Fruit fly (Drosophila melanogaster) ovary, adult (tissue): Measurements from ENCODE around the gene sgg.

Experiments
- CG17801 ChIP-seq: fragments of 200-800 bp; optimal IDR thresholded peaks from 2 replicates; lab custom pipeline; 2019; ENCODE audit warnings: missing biosample characterization, mild to moderate bottlenecking, missing genetic modification characterization, moderate library complexity; ENCODE audit not compliant: partially characterized antibody

sgg gene

DNA sequence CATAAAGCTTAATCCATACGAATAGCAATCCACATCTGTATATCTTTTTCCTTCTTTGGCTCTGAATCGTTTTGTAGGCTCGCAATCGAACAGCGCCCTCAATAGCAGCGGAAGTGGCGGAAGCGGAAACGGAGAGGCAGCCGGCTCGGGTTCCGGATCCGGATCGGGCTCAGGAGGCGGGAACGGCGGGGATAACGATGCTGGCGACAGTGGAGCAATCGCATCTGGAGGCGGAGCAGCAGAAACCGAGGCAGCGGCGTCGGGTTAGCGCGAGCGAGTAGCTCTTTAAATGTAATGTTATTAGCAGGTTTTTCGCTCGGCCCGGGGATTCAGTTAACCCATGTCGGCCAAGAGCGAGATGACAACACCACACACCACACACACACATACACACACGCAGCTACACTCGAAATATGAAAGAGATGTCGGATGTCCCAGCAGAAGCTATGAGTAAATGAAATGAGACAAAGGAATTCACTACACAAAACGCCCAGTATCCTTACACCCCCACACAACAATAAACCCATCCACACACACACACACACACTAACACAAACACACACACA is 43.4 kb downstream of the sgg start:
- TF ChIP-seq CG17801 (GFP tag; lab: Kevin White, UChicago) = no peak

DNA sequence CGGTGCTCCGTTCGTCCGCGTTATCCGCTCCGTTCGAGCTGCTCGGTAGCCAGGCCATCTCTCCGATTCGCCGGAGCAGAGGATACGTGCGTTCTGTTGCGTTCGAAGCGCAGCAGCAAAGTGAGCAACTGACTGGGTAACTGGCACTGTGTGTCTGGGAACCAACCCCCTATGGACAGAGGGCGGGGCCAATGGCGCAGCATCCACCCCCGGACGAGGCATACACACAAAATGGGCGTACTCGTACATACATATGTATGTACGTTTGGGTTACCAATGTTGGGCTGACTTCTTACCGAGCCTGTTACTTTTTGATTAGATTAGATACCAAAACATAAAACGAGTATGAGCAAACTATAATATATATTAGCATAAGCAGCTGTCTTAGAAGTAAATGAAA is 47.8 kb downstream of the sgg start, which contains the start of gene HLH3B:
Gene HLH3B, minus strand, starts transcription at position 123 of the 400 bp plus-strand sequence.
- TF ChIP-seq CG17801 (GFP tag; lab: Kevin White, UChicago) = no peak

DNA sequence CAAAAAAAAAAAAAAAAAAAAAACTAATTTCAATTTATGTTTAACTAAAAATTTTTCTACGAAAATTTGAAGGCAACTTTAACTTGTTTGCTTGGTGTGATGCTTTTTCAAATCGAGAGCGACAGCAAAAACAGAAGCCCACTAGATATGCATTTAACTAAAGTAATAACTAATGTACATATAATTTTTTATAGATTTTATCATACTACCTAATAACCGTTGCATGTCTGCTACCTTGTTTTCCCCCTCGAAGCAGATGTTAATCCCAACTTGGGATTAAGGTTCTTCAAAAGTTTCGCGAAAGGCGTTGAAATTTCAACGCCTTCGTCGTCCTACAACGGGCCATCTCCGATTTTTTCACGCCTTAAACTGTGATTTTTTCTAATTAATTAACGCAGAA is 49.1 kb downstream of the sgg start, which contains the start of gene CG2652:
Gene CG2652, minus strand, starts transcription at position 101 of the 400 bp plus-strand sequence.
- no peak for TF ChIP-seq CG17801 (GFP tag; lab: Kevin White, UChicago)

DNA sequence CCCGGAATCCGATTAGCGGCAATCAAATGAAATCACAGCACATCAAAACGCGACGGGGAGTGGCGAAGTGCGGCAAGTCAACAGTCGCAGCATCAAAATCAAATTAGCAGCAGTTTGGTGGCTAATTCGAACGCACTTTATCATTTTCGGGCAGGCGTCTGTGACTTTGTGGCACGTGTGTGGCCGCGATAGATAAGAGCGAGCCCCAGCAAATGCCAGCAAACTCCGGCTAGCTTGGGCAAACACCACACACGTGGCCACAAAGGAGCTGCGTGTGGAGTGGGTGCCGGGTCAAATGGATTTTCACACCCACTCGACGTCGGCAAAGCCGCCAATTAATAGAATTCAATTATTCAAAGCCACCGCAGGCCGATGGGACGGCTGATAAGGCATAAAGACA is 50.2 kb downstream of the sgg start:
- TF ChIP-seq CG17801 (GFP tag; lab: Kevin White, UChicago) = no peak

DNA sequence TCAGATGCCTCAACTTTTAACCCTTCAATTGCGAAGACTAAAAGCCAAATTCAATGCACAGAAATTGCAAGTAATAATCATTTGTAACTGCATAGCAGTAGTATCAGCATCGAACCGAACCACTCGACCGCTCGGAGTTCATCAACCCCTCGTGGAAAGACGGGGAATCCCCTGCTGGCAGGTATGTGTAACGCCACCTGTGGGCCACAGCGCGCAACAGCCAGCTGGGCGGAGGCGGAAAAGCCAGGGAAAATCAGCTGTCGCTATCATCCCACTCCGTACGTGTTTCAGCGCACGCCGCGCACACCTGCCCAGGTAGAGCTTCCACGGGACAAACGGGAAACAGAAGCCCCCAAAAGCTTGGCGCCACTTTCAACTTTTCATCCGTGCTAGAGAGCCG is 50.7 kb downstream of the sgg start:
- no peak for TF ChIP-seq CG17801 (GFP tag; lab: Kevin White, UChicago)

DNA sequence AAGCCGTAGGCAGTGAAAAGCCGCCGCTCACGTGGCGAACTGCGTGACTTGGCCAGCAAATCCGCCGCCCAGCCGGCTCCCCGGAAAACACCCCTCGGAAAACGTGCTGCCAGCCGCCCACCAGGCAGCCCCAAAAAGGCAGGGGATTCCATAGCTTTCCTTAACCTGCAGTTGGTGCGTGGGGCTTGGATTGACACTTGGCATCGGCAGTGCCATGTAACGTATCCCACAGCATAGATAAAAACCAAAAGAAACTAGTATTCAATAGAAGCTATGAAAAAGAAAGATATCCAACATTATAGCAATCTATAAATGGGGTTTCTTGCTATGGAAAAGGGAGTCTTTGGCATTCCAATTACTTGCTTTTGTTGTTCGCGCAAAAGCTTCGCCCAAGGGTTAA is 51.3 kb downstream of the sgg start:
- no peak for TF ChIP-seq CG17801 (GFP tag; lab: Kevin White, UChicago)

DNA sequence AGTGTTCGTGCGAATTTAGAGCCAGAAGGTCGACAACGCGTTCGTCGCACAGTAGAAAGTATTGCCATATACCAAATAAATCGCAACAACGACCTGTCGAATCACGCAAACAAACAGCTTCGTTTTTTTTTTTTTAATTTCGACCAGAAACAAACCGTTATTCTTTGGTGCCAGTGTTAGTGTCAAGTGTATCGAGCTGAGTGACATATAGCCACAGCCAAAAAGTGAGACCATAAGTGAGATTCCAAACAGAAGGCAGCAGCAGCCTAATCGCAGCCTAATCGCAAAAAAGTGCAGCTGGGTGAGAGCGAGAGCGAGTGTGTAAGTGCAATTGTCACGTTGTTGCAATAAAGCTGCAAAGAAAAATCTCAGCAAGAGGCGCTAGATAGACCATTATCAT is 51.8 kb downstream of the sgg start, which contains the start of gene per:
Gene per, plus strand, starts transcription at position 1 of the 400 bp plus-strand sequence.
- TF ChIP-seq CG17801 (GFP tag; lab: Kevin White, UChicago) = no peak

DNA sequence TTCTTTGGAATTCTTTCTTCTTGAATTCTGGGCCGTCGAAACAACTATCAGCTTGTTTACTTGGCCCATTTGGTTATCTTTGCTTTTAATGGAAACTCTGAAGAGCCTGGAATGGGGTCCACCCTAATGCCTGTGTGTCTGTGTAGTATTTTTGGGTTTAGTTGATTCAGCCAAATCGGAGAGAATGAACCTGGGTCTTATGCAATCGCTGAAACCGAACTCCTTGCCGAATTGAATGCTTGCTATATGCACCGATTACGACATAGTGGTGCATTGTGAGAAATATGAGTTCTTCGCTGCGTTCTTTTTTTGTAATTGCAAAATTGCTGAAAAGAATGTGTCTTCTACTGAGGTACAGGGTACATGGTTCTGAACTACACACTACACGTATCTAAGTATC is 53.2 kb downstream of the sgg start:
- no peak for TF ChIP-seq CG17801 (GFP tag; lab: Kevin White, UChicago)

DNA sequence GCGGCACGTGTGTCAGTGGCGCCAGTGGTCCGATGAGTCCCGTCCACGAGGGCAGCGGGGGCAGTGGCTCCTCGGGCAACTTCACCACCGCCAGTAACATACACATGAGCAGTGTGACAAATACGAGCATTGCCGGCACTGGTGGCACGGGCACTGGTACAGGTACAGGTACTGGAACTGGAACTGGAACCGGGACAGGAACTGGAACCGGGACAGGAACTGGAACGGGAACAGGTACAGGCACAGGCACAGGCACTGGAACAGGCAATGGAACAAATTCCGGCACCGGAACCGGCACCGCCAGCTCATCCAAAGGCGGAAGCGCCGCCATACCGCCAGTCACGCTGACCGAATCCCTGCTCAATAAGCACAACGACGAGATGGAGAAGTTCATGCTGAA is 56.6 kb downstream of the sgg start:
- no peak for TF ChIP-seq CG17801 (GFP tag; lab: Kevin White, UChicago)

DNA sequence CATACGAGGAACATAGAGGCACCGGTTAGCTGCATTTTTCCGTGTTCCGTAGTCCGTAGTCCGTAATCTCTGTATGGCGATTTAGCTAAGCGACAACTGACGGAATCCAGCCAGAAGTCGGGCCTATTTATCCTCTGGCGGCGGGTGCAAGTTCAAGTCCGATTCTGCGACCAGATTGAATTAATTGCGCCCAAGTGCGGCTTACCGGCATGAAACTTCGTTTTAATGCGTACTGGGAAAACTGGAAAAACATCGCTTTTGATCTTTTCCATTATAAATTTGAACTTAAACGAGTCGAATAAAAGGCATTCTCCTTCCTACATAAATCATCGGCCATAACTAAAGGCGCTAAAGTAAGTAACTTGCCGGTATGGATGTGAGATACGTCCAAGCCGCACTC is 60.0 kb downstream of the sgg start, which contains the start of gene dyw:
Gene dyw, minus strand, starts transcription at position 101 of the 400 bp plus-strand sequence.
- TF ChIP-seq CG17801 (GFP tag; lab: Kevin White, UChicago) = no peak

DNA sequence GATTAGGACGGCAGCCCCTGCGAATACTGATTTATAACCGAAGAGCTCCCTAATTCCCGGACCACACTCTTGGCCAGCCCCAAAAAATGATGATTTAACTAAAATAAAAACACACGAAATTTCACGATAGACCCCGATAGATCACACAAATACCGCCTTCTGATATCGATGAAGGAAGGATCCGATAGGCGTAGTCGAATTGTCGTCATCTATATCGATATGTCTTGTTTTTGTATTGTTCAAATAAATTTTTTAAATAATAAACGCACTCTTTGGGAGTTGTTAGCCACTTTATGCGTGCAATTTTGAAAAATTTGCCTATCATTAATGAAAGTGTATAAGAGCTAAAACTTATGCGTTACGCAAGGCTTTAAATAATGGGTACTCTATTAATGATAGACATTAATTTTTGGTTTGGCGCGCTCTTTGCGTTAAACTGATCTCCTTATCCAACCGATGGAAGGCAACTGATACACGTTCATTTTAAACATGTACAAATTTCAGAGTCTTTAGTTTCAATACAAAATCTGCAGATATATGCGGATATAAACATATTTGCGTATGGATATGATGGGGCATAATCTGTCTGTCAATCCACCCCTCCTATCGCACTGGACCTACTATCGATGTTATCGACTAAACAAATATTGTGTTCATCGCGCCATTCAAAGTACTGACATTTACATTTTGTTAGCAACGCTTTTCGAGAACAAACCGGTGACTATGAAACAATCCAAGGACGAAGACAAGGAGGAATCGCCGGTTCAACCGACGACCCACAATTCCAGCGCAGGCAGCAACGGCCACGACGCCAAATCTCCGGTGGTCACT is 64.5 kb downstream of the sgg start, which contains the start of the genes Spg7 and Lint-O:
Gene Spg7, minus strand, starts transcription at position 148 of the 831 bp plus-strand sequence.
Gene Lint-O, plus strand, starts transcription at position 638 of the 831 bp plus-strand sequence.
- TF ChIP-seq CG17801 (GFP tag; lab: Kevin White, UChicago) = no peak

DNA sequence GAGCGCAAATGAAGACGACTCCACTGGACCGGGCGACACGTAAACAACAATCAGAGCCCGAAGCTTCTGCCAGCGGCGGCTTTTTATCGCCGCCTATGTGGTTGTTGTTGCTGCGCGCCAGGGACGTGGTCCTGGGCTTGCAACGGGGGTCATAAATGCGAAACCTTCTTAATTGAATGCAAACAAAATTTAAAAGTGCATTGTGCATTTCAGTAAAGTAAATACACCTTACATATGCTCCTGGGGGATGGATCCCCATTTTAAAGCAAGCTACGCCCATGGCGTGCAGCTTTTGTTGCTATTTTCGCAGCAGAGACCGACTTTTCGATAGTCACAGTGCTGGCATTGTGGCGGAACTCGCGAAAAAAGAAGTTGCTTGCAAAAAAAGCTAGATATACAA is 69.9 kb downstream of the sgg start, which contains the start of gene Ugalt:
Gene Ugalt, minus strand, starts transcription at position 160 of the 400 bp plus-strand sequence.
- TF ChIP-seq CG17801 (GFP tag; lab: Kevin White, UChicago) = peak; percentile 100

DNA sequence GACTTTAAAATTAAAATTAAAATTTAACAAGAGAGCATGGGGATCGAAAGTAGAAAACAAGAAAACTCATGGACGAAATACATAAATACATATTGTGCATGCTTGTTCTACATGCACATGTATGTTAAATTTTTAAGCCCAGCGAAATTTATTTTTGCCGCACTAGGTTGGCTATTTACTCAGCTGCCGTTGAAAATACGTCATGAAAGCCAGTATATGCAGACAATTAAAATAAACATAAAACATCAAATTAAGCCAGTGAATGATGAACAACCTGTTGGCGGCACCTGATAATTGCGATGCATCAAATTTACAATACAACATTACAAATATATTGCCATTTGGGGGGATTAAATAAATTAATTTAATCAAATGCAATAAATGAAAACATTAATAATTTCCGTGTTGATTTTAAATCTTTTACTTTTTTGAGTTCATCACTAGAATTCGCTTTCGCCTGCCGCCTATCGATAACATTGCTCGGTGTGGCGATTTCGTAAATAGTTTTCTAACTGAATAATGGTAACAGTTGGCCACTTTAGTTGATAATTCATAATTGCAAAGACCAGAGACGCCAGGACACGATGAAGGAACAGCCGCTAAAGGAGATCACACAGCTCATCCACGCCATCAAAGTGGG is 70.5 kb downstream of the sgg start, which contains the start of gene eIF2Bbeta:
Gene eIF2Bbeta, plus strand, starts transcription at position 438 of the 640 bp plus-strand sequence.
- no peak for TF ChIP-seq CG17801 (GFP tag; lab: Kevin White, UChicago)

DNA sequence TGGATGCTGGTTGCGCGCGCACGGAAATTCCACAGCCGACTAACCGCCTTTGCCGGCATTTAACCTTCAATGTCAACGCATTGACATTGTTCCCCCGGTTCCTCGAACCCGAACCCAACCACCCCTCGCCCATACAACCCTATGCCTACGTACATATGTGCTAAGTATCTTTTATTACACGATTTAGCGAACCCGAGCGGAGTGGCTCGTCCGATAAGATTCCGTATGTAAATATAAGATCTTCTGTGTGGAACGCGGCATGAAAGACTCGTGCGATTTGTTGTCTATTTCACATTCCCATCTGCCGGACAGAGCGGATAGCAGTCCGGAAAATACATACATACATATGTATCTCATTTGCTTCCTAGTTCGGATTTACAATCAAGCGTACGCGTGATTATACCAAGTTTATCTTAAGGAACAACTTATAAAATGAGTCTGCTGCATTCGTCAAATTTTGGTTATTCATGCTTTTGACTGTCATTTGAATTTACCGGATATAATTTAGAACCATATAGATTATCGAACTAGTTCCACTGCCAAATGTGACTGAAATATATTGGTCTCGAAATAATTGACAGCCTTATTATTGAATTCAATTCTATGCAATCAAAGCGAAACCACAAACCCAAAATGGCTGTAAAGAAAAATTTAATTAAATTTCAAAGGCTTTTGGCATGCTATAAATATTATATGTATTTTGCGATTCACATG is 73.8 kb downstream of the sgg start, which contains the start of gene CG2680:
Gene CG2680, minus strand, starts transcription at position 51 of the 714 bp plus-strand sequence.
- TF ChIP-seq CG17801 (GFP tag; lab: Kevin White, UChicago) = no peak
